Worm (Caenorhabditis elegans): ENCODE measurements around the gene zfp-1.

DNA sequence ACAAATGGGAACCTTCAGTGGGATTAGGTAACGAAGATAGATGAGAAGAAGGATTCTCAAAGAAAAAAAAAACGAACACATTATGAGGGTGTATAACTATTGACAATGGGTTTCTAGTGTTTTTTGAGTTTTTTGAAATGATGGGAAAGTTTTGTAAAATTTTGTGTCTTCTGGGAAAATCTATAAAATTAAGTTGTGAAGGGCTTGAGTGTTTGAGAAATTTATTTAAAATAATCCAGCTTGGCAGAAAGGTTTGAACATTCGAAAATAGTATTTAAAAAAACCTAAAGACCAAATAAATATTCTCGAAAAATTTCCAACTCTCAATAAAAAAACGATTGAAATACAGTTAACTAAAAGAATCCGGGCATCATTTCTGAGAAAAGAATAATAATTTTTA lies 46.1 kb upstream of the zfp-1 start:
- no peak for TF ChIP-seq snpc-4 (tag; optimal IDR thresholded peaks at IDR 0.05)
- no peak for TF ChIP-seq pha-4 (tag; optimal IDR thresholded peaks at IDR 0.05)
- no peak for TF ChIP-seq lin-13 (tag; optimal IDR thresholded peaks at IDR 0.05)
- no peak for TF ChIP-seq elt-3 (tag; optimal IDR thresholded peaks at IDR 0.05)
- TF ChIP-seq sem-2 (GFP tag; optimal IDR thresholded peaks at IDR 0.05) = no peak
- TF ChIP-seq bed-3 (GFP tag; optimal IDR thresholded peaks at IDR 0.05) = no peak
- TF ChIP-seq mls-2 (tag; optimal IDR thresholded peaks at IDR 0.05) = no peak
- TF ChIP-seq cnd-1 (tag; optimal IDR thresholded peaks at IDR 0.05) = no peak
- TF ChIP-seq elt-1 (tag; optimal IDR thresholded peaks at IDR 0.05; ENCODE audit: borderline replicate concordance, insufficient read depth) = no peak
- no peak for TF ChIP-seq lsy-2 (tag; optimal IDR thresholded peaks at IDR 0.05)
